Worm (Caenorhabditis elegans) whole organism, early embryonic: ENCODE measurements around the gene alx-1.

Experiments used
- aly-1 ChIP-seq: sonication (generic microtip); optimal IDR thresholded peaks from 2 replicates; lab custom pipeline; 2016; ENCODE audit warnings: missing genetic modification characterization, missing compliant biosample characterization
- ama-1 ChIP-seq: fragments of 150-350 bp; optimal IDR thresholded peaks from 2 replicates; lab custom pipeline; 2014
- ceh-13 ChIP-seq: fragments of 200-800 bp; sonication (Bioruptor generic); optimal IDR thresholded peaks from 2 replicates; lab custom pipeline; 2018; ENCODE audit warnings: mild to moderate bottlenecking, missing genetic modification characterization, missing compliant biosample characterization
- ets-7 ChIP-seq: sonication (generic microtip); optimal IDR thresholded peaks from 2 replicates; lab custom pipeline; 2016; ENCODE audit warnings: missing genotype, missing genetic modification characterization, missing compliant biosample characterization
- flt-1 ChIP-seq: fragments of 200-800 bp; sonication (Bioruptor generic); IDR thresholded peaks from 2 replicates; pipeline ENCODE4 v1.3.6; 2022; ENCODE audit warnings: missing genetic modification characterization, missing compliant biosample characterization

DNA sequence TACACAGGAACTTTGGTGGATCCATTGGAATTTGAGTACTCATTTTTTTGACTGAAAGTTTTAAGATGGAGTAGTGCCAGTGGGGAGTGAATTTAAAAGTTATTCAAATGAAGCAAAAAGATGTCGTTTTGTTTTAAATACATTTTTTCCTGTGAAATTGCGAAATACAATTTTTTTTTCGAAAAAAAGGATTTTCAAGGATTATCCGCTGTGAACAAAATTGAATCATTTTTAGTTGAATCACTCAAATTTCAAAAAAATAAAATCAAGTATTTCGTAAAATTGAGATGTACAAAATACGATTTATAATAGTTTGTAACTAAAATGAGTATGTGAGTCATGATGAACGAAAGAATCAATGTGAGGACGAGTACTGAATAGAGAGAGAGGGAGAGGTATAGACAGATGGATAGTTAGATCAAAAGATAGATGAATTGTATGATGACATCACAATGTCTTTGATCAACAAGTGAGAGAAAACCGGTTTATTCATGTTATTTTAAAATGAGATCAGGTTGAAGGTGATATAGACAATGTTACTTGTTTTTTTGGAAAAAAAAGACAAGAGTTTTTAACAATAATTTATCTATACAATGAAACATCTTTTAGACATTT, 49.7 kb downstream of the alx-1 start, which contains the start of gene C05B5.8:
- TF ChIP-seq ets-7 (tag; lab: Kevin White, UChicago) (no peak), ama-1 (no peak), flt-1 (GFP tag; lab: Robert Waterston, UW) (no peak), aly-1 (no peak), ceh-13 (no peak)
